Fruit fly (Drosophila melanogaster) whole organism, embryonic: ENCODE data around the gene Cisd2.

Experiments
- Atf6 ChIP-seq: fragments of 200-800 bp; sonication (Bioruptor generic); IDR thresholded peaks from 2 replicates; pipeline ENCODE4 v1.3.6; 2022; ENCODE audit warnings: missing biosample characterization, missing genetic modification characterization
- B-H2 ChIP-seq: fragments of 200-800 bp; sonication (Bioruptor generic); optimal IDR thresholded peaks from 2 replicates; lab custom pipeline; 2018; ENCODE audit warnings: missing biosample characterization, mild to moderate bottlenecking, missing genetic modification characterization
- CG10209 ChIP-seq: fragments of 200-800 bp; sonication (Bioruptor generic); optimal IDR thresholded peaks from 3 replicates; lab custom pipeline; 2017; ENCODE audit warnings: missing biosample characterization, mild to moderate bottlenecking, missing genetic modification characterization, missing genetic modification reagents
- CG10979 ChIP-seq: fragments of 200-800 bp; sonication (Bioruptor generic); optimal IDR thresholded peaks from 2 replicates; lab custom pipeline; 2018; ENCODE audit warnings: missing biosample characterization, mild to moderate bottlenecking, missing genetic modification characterization, moderate library complexity
- CG11696 ChIP-seq: fragments of 200-800 bp; sonication (Bioruptor generic); IDR thresholded peaks from 2 replicates; pipeline ENCODE4 v1.3.6; 2022; ENCODE audit warnings: missing biosample characterization, missing genetic modification characterization
- CG15514 ChIP-seq: fragments of 200-800 bp; sonication (Bioruptor generic); optimal IDR thresholded peaks from 3 replicates; lab custom pipeline; 2017; ENCODE audit warnings: missing biosample characterization, missing genetic modification characterization, mild to moderate bottlenecking, moderate library complexity, missing genetic modification reagents
- CG16779 ChIP-seq: fragments of 200-800 bp; sonication (Bioruptor generic); IDR thresholded peaks from 2 replicates; pipeline ENCODE4 v1.3.6; 2022; ENCODE audit warnings: missing biosample characterization, missing genetic modification characterization
- CG18599 ChIP-seq: fragments of 200-800 bp; sonication (Bioruptor generic); optimal IDR thresholded peaks from 3 replicates; lab custom pipeline; 2017; ENCODE audit warnings: missing biosample characterization, missing genetic modification characterization, mild to moderate bottlenecking, moderate library complexity, missing genetic modification reagents
- CG18619 ChIP-seq: fragments of 200-800 bp; sonication (Bioruptor generic); optimal IDR thresholded peaks from 3 replicates; lab custom pipeline; 2017; ENCODE audit warnings: missing biosample characterization, mild to moderate bottlenecking, missing genetic modification characterization
- CG2678 ChIP-seq: fragments of 200-800 bp; sonication (Bioruptor generic); optimal IDR thresholded peaks from 3 replicates; lab custom pipeline; 2019; ENCODE audit warnings: missing biosample characterization, mild to moderate bottlenecking, missing genetic modification characterization, moderate library complexity
- CG2712 ChIP-seq: fragments of 200-800 bp; optimal IDR thresholded peaks from 3 replicates; lab custom pipeline; 2019; ENCODE audit warnings: missing biosample characterization, mild to moderate bottlenecking, missing genetic modification characterization, moderate library complexity
- CG31441 ChIP-seq: fragments of 200-800 bp; sonication (Bioruptor generic); IDR thresholded peaks from 2 replicates; pipeline ENCODE4 v1.3.6; 2022; ENCODE audit warnings: missing biosample characterization, missing genetic modification characterization
- CG3281 ChIP-seq: fragments of 200-800 bp; sonication (Bioruptor generic); optimal IDR thresholded peaks from 3 replicates; lab custom pipeline; 2017; ENCODE audit warnings: missing biosample characterization, mild to moderate bottlenecking, missing genetic modification characterization
- CG34422 ChIP-seq: fragments of 200-800 bp; sonication (Bioruptor generic); IDR thresholded peaks from 3 replicates; pipeline ENCODE4 v1.3.6; 2022; ENCODE audit warnings: missing biosample characterization, missing genetic modification characterization
- CG5953 ChIP-seq: fragments of 200-800 bp; sonication (Bioruptor generic); IDR thresholded peaks from 2 replicates; pipeline ENCODE4 v1.3.6; 2022; ENCODE audit warnings: missing biosample characterization, missing genetic modification characterization
- CG6683 ChIP-seq: fragments of 200-800 bp; sonication (Bioruptor generic); optimal IDR thresholded peaks from 2 replicates; lab custom pipeline; 2017; ENCODE audit warnings: missing biosample characterization, mild to moderate bottlenecking, missing genetic modification characterization, missing genetic modification reagents
- CG7556 ChIP-seq: fragments of 200-800 bp; sonication (Bioruptor generic); optimal IDR thresholded peaks from 2 replicates; lab custom pipeline; 2017; ENCODE audit warnings: missing biosample characterization, mild to moderate bottlenecking, missing genetic modification characterization
- CkIIα-i1 ChIP-seq: fragments of 200-800 bp; sonication (Bioruptor generic); IDR thresholded peaks from 2 replicates; pipeline ENCODE4 v1.3.6; 2022; ENCODE audit warnings: missing biosample characterization, missing genetic modification characterization
- Deaf1 ChIP-seq: fragments of 200-800 bp; optimal IDR thresholded peaks from 3 replicates; lab custom pipeline; 2019; ENCODE audit warnings: missing biosample characterization, mild to moderate bottlenecking, missing genetic modification characterization, moderate library complexity
- Dip2 ChIP-seq: fragments of 200-800 bp; sonication (Bioruptor generic); IDR thresholded peaks from 2 replicates; pipeline ENCODE4 v1.3.6; 2022; ENCODE audit warnings: missing biosample characterization, missing genetic modification characterization
- Elba2 ChIP-seq: fragments of 200-800 bp; sonication (Bioruptor generic); optimal IDR thresholded peaks from 3 replicates; lab custom pipeline; 2016; ENCODE audit warnings: missing biosample characterization, missing genetic modification characterization
- Hmr ChIP-seq: fragments of 200-800 bp; sonication (Bioruptor generic); optimal IDR thresholded peaks from 3 replicates; lab custom pipeline; 2017; ENCODE audit warnings: mild to moderate bottlenecking, missing biosample characterization, missing genetic modification reagents, missing genetic modification characterization
- Med ChIP-seq: fragments of 200-800 bp; sonication (Bioruptor generic); peaks from one replicate; lab custom pipeline; 2016; ENCODE audit warnings: missing biosample characterization, missing genetic modification characterization, mild to moderate bottlenecking, inconsistent platforms, moderate library complexity
- Scr ChIP-seq: fragments of 200-800 bp; sonication (Bioruptor generic); IDR thresholded peaks from 2 replicates; pipeline ENCODE4 v1.3.6; 2022; ENCODE audit warnings: missing biosample characterization, missing genetic modification characterization; ENCODE audit not compliant: partially characterized antibody
- Sox102F ChIP-seq: fragments of 200-800 bp; sonication (Bioruptor generic); optimal IDR thresholded peaks from 2 replicates; lab custom pipeline; 2018; ENCODE audit warnings: missing biosample characterization, mild to moderate bottlenecking, missing genetic modification characterization, moderate library complexity
- TFAM ChIP-seq: fragments of 200-800 bp; sonication (Bioruptor generic); optimal IDR thresholded peaks from 2 replicates; lab custom pipeline; 2017; ENCODE audit warnings: missing biosample characterization, missing genetic modification characterization, inconsistent platforms
- Vsx1 ChIP-seq: fragments of 200-800 bp; sonication (Bioruptor generic); optimal IDR thresholded peaks from 2 replicates; lab custom pipeline; 2017; ENCODE audit warnings: missing biosample characterization, mild to moderate bottlenecking, missing genetic modification characterization, missing genetic modification reagents
- abd-A ChIP-seq: fragments of 200-800 bp; sonication (Bioruptor generic); optimal IDR thresholded peaks from 3 replicates; lab custom pipeline; 2019; ENCODE audit warnings: missing biosample characterization, mild to moderate bottlenecking, missing genetic modification characterization, moderate library complexity
- ase ChIP-seq: fragments of 200-800 bp; sonication (Bioruptor generic); IDR thresholded peaks from 3 replicates; pipeline ENCODE4 v1.3.6; 2022; ENCODE audit warnings: missing biosample characterization, missing genetic modification characterization
- bowl ChIP-seq: fragments of 200-800 bp; sonication (Bioruptor generic); IDR thresholded peaks from 2 replicates; pipeline ENCODE4 v1.3.6; 2022; ENCODE audit warnings: missing biosample characterization, missing genetic modification characterization
- cad ChIP-seq: fragments of >200 bp; optimal IDR thresholded peaks from 2 replicates; lab custom pipeline; 2017; ENCODE audit warnings: missing biosample characterization, missing genetic modification characterization
- chif ChIP-seq, 2 experiments: fragments of 200-800 bp; sonication (Bioruptor generic); optimal IDR thresholded peaks; 3 replicates each; lab custom pipeline; 2016; ENCODE audit warnings: missing biosample characterization in 2 of 2, missing genetic modification characterization in 2 of 2
- chinmo ChIP-seq: fragments of 200-800 bp; sonication (Bioruptor generic); IDR thresholded peaks from 4 replicates; pipeline ENCODE4 v1.3.6; 2022; ENCODE audit warnings: missing biosample characterization, missing genetic modification characterization; ENCODE audit not compliant: partially characterized antibody
- crol ChIP-seq: fragments of 200-800 bp; sonication (Bioruptor generic); IDR thresholded peaks from 2 replicates; pipeline ENCODE4 v1.3.6; 2022; ENCODE audit warnings: missing biosample characterization, missing genetic modification characterization
- dati ChIP-seq: fragments of 200-800 bp; sonication (Bioruptor generic); IDR thresholded peaks from 2 replicates; pipeline ENCODE4 v1.3.6; 2022; ENCODE audit warnings: missing biosample characterization, missing genetic modification characterization
- dmrt11E ChIP-seq: fragments of 200-800 bp; sonication (Bioruptor generic); optimal IDR thresholded peaks from 3 replicates; lab custom pipeline; 2018; ENCODE audit warnings: missing biosample characterization, mild to moderate bottlenecking, missing genetic modification characterization, moderate library complexity
- ewg ChIP-seq: fragments of 200-800 bp; sonication (Bioruptor generic); optimal IDR thresholded peaks from 3 replicates; lab custom pipeline; 2017; ENCODE audit warnings: mild to moderate bottlenecking, missing biosample characterization, missing genetic modification reagents, missing genetic modification characterization
- hbn ChIP-seq: fragments of 200-800 bp; sonication (Bioruptor generic); IDR thresholded peaks from 2 replicates; pipeline ENCODE4 v1.3.6; 2022; ENCODE audit warnings: missing biosample characterization, missing genetic modification characterization; ENCODE audit not compliant: partially characterized antibody
- lmd ChIP-seq: fragments of 200-800 bp; sonication (Bioruptor generic); IDR thresholded peaks from 2 replicates; pipeline ENCODE4 v1.3.6; 2022; ENCODE audit warnings: missing biosample characterization, missing genetic modification characterization
- maf-S ChIP-seq: fragments of 200-800 bp; sonication (Bioruptor generic); optimal IDR thresholded peaks from 2 replicates; lab custom pipeline; 2016; ENCODE audit warnings: missing biosample characterization, missing genetic modification characterization
- mam ChIP-seq: fragments of 200-800 bp; sonication (Bioruptor generic); optimal IDR thresholded peaks from 3 replicates; lab custom pipeline; 2016; ENCODE audit warnings: missing biosample characterization, missing genetic modification characterization
- row ChIP-seq: fragments of 200-800 bp; sonication (Bioruptor generic); IDR thresholded peaks from 3 replicates; pipeline ENCODE4 v1.3.6; 2022; ENCODE audit warnings: missing biosample characterization, missing genetic modification characterization
- sens ChIP-seq: fragments of 200-800 bp; sonication (Bioruptor generic); peaks from one replicate; lab custom pipeline; 2016; ENCODE audit warnings: missing biosample characterization, missing genetic modification characterization
- slbo ChIP-seq: fragments of 200-800 bp; sonication (Bioruptor generic); IDR thresholded peaks from 2 replicates; pipeline ENCODE4 v1.3.6; 2022; ENCODE audit warnings: missing biosample characterization, missing genetic modification characterization
- unc-4 ChIP-seq: fragments of 200-800 bp; sonication (Bioruptor generic); IDR thresholded peaks from 2 replicates; pipeline ENCODE4 v1.3.6; 2022; ENCODE audit warnings: missing biosample characterization, missing genetic modification characterization; ENCODE audit not compliant: partially characterized antibody
- vvl ChIP-seq: fragments of 200-800 bp; sonication (Bioruptor generic); IDR thresholded peaks from 2 replicates; pipeline ENCODE4 v1.3.6; 2022; ENCODE audit warnings: missing biosample characterization, missing genetic modification characterization

Cisd2 gene

DNA sequence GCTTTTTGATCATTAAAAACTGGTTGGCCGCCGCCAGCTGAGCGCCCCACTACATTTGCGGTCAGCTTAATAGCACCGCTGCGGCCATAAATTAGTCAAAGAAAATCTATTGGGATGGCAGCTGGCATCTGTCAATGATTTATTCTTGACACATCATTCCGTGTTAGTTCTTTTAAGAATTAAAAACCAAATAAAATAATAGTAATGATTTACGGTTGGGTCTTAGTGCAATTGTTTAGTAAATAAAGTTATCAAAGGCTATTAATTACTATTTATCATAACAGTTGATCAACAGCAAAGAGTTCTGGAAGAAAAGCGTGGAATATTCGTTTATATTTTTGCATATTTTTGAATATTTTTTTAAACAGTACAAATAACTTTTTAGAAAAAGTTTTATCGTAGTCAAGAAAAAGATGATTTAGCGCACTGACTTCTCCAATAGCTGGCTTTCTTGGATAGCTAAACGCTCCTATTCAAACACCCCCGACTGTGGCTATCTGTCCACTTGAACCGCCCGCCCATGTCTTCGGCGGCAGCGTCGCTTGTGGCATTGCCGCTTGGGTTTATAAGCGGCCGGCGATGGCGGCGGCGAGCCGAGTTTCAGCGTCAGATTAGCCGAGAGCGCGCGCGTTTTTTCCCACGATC, 26.1 kb downstream of the Cisd2 start, which contains the start of gene CG14515 (continued):
- TF ChIP-seq CG7556 (GFP tag; lab: Kevin White, UChicago) (peak; percentile 39), slbo (no peak), dmrt11E (tag; lab: Kevin White, UChicago) (no peak), lmd (GFP tag; lab: Robert Waterston, UW) (peak; percentile 13; the same call in 1 of the 2 replicates), mam (GFP tag; lab: Kevin White, UChicago) (no peak), CG11696 (GFP tag; lab: Robert Waterston, UW) (no peak), bowl (no peak), CG2678 (tag; lab: Kevin White, UChicago) (peak; percentile 20), B-H2 (GFP tag; lab: Kevin White, UChicago) (no peak), Med (peak; percentile 40), Scr (no peak), Elba2 (GFP tag; lab: Kevin White, UChicago) (no peak), Sox102F (no peak), maf-S (no peak), sens (peak; percentile 76), CG10979 (tag; lab: Kevin White, UChicago) (peak; percentile 3), unc-4 (no peak), ase (GFP tag; lab: Robert Waterston, UW) (0 out of 3 replicates have a peak, but pooled peaks have one; percentile 16), Dip2 (GFP tag; lab: Robert Waterston, UW) (no peak), Vsx1 (GFP tag; lab: Kevin White, UChicago) (no peak), CG2712 (tag; lab: Kevin White, UChicago) (peak; percentile 17), CG34422 (no peak), CG6683 (no peak), CG31441 (peak; percentile 39; the same call in 1 of the 2 replicates), cad (GFP tag; lab: Kevin White, UChicago) (no peak)
- TF ChIP-seq, all 482 proteins: peak for 31

DNA sequence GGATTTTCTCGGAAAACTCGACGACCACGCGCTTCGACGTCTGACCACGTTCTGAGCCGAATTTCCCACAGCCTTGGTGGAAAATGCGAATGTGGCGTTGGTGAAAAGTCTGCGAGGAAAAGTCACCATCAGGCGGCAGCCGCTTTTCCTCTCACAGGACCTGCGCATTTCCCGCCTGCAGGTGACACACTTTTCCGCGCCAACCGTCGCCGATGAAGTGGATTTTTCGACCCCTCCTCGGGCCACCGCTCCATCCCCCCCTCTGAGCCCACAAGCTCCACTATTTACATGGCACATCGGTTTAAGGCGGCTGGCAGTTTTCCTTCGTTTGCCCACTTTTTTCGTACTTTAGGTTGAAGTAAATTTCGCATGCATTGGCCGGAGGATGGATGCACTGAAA, 28.3 kb downstream of the Cisd2 start, which contains the start of gene jus:
jus (minus strand) TSS at position 38 of the 400 bp plus-strand sequence.
- TF ChIP-seq abd-A: peak; percentile 14
- no peak for TF ChIP-seq dati (GFP tag; lab: Robert Waterston, UW)
- peak; percentile 18 for TF ChIP-seq CG18599
- TF ChIP-seq Hmr (GFP tag; lab: Kevin White, UChicago): peak; percentile 35
- TF ChIP-seq CG5953 (GFP tag; lab: Robert Waterston, UW): no peak
- peak; percentile 55 for TF ChIP-seq Med
- 0 out of 4 replicates have a peak, but pooled peaks have one; percentile 44 for TF ChIP-seq chinmo
- peak; percentile 89 for TF ChIP-seq crol (GFP tag; lab: Robert Waterston, UW)
- no peak for TF ChIP-seq Atf6 (GFP tag; lab: Robert Waterston, UW)
- 0 out of 2 replicates have a peak, but pooled peaks have one; percentile 45 for TF ChIP-seq CG16779 (GFP tag; lab: Robert Waterston, UW)
- no peak for TF ChIP-seq TFAM (GFP tag; lab: Kevin White, UChicago)
- TF ChIP-seq Deaf1 (tag; lab: Kevin White, UChicago): peak; percentile 73
- 0 out of 3 replicates have a peak, but pooled peaks have one; percentile 17 for TF ChIP-seq row (GFP tag; lab: Robert Waterston, UW)
- peak; percentile 9 for TF ChIP-seq CG18619 (GFP tag; lab: Kevin White, UChicago)
- peak; percentile 33 for TF ChIP-seq CG7556 (GFP tag; lab: Kevin White, UChicago)
- no peak for TF ChIP-seq hbn (GFP tag; lab: Robert Waterston, UW)
- no peak for TF ChIP-seq CG3281 (GFP tag; lab: Kevin White, UChicago)
- TF ChIP-seq vvl (GFP tag; lab: Robert Waterston, UW): no peak
- peak; percentile 15 for TF ChIP-seq CG15514 (GFP tag; lab: Kevin White, UChicago)
- TF ChIP-seq CG10209: no peak
- no peak for TF ChIP-seq CkIIα-i1
- TF ChIP-seq ewg (GFP tag; lab: Kevin White, UChicago): peak; percentile 76
- no peak for TF ChIP-seq chif (GFP tag; optimal IDR thresholded peaks at IDR 0.05; lab: Kevin White, UChicago)
